Fruit fly (Drosophila melanogaster) whole organism, prepupa: ENCODE data around the gene Gasp.

ENCODE experiments used
- CG10631 ChIP-seq: fragments of 200-800 bp; sonication (Bioruptor generic); optimal IDR thresholded peaks from 2 replicates; lab custom pipeline; 2016; ENCODE audit warnings: missing biosample characterization, missing genetic modification characterization
- CG31627 ChIP-seq: fragments of 200-800 bp; sonication (Bioruptor generic); optimal IDR thresholded peaks from 3 replicates; lab custom pipeline; 2016; ENCODE audit warnings: missing biosample characterization, missing genetic modification characterization
- CG34406 ChIP-seq: fragments of 200-800 bp; sonication (Bioruptor generic); optimal IDR thresholded peaks from 3 replicates; lab custom pipeline; 2016; ENCODE audit warnings: missing biosample characterization, missing genetic modification characterization
- Ets21C ChIP-seq: fragments of 200-800 bp; sonication (Bioruptor generic); optimal IDR thresholded peaks from 3 replicates; lab custom pipeline; 2016; ENCODE audit warnings: missing biosample characterization, missing genetic modification characterization
- ss ChIP-seq, 2 experiments: fragments of 200-800 bp; sonication (Bioruptor generic); optimal IDR thresholded peaks; 2 replicates in 1 of 2; 3 replicates in 1 of 2; lab custom pipeline; 2017 to 2018; ENCODE audit warnings: mild to moderate bottlenecking in 2 of 2, missing biosample characterization in 2 of 2, missing genetic modification characterization in 2 of 2, moderate library complexity in 1 of 2

DNA sequence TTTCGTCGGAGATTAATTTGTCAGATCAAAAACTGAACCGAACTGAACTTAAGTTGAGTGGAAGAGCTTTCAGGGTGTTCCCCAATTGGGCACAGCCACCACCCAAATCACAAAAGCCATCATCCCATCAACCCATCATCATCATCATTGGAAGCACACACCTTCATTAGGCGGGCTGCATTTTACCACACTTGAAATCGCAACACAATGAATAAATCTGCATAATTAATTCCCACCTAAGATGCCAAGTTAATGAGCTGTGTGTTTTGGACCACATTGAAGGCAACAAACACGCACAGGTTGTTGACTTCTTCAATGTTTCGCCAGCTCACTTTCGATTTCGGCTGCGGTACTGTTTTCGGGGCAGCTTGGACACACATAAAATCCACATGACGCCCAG is 4.5 kb upstream of the Gasp start:
- TF ChIP-seq CG10631 (no peak), ss (GFP tag; optimal IDR thresholded peaks at IDR 0.05; lab: Kevin White, UChicago) (no peak), Ets21C (GFP tag; lab: Kevin White, UChicago) (no peak), CG34406 (GFP tag; lab: Kevin White, UChicago) (no peak), CG31627 (no peak)
